Worm (Caenorhabditis elegans) whole organism, midembryonic: Measurements from ENCODE around the gene F14F7.4.

Experiments
- T22C8.4 ChIP-seq: fragments of 200-800 bp; sonication (Bioruptor generic); IDR thresholded peaks from 2 replicates; pipeline ENCODE4 v1.3.6; 2022; ENCODE audit warnings: missing genetic modification characterization, missing compliant biosample characterization
- cog-1 ChIP-seq: sonication (generic microtip); optimal IDR thresholded peaks from 2 replicates; lab custom pipeline; 2016; ENCODE audit warnings: missing genetic modification characterization, missing compliant biosample characterization
- flt-1 ChIP-seq: fragments of 200-800 bp; sonication (Bioruptor generic); IDR thresholded peaks from 2 replicates; pipeline ENCODE4 v1.3.6; 2022; ENCODE audit warnings: missing genetic modification characterization, missing compliant biosample characterization
- klf-2 ChIP-seq: fragments of 200-800 bp; sonication (Bioruptor generic); conservative IDR thresholded peaks from 2 replicates; pipeline ENCODE4 v1.3.6; 2022; ENCODE audit warnings: missing genetic modification reagents, missing genetic modification characterization, missing compliant biosample characterization
- med-1 ChIP-seq: sonication (generic microtip); optimal IDR thresholded peaks from 2 replicates; lab custom pipeline; 2017; ENCODE audit warnings: missing genetic modification characterization, mild to moderate bottlenecking, missing compliant biosample characterization, antibody characterized with exemption, missing genetic modification reagents; ENCODE audit not compliant: insufficient read depth
- ref-1 ChIP-seq: fragments of 200-800 bp; sonication (Bioruptor generic); conservative IDR thresholded peaks from 2 replicates; pipeline ENCODE4 v1.3.6; 2022; ENCODE audit warnings: missing genetic modification reagents, missing genetic modification characterization, missing compliant biosample characterization
- tab-1 ChIP-seq: fragments of 200-800 bp; sonication (Bioruptor generic); IDR thresholded peaks from 2 replicates; pipeline ENCODE4 v1.3.6; 2022; ENCODE audit warnings: missing genetic modification characterization, missing compliant biosample characterization
- ztf-23 ChIP-seq: fragments of 200-800 bp; sonication (Bioruptor generic); IDR thresholded peaks from 2 replicates; pipeline ENCODE4 v1.3.6; 2022; ENCODE audit warnings: missing genetic modification reagents, missing genetic modification characterization, missing compliant biosample characterization
- ztf-29 ChIP-seq: fragments of 200-800 bp; sonication (Bioruptor generic); IDR thresholded peaks from 2 replicates; pipeline ENCODE4 v1.3.6; 2022; ENCODE audit warnings: missing genetic modification reagents, missing genetic modification characterization, missing compliant biosample characterization

Gene F14F7.4

DNA sequence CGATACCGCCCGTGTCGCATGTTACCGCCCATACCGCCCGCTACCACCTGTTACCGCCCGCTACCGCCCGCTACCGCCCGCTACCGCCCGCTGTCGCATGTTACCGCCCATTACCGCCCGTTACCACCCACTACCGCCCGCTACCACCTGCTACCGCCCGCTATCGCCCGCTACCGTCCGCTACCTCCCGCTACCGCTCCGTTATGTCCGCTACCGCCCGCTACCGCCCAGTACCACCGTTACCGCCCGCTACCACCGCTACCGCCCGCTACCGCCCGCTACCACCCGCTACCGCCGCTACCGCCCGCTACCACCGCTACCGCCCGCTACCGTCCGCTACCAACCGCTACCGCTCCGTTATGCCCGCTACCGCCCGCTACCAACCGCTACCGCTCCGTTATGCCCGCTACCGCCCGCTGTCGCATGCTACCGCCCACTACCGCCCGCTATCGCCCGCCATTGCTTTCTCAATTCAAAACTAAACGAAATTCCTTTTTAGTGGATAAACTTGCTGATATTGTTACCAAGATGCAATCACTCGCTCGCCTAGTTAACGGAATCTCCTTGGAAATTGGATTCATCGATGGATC, 3.0 kb upstream of the F14F7.4 start:
- TF ChIP-seq flt-1 (GFP tag; lab: Robert Waterston, UW) = 0 out of 2 replicates have a peak, but pooled peaks have one; percentile 5
- TF ChIP-seq med-1 (GFP tag; lab: Kevin White, UChicago) = no peak
- TF ChIP-seq ztf-29 (GFP tag; lab: Robert Waterston, UW) = no peak
- 0 out of 2 replicates have a peak, but pooled peaks have one; percentile 12 for TF ChIP-seq ztf-23 (GFP tag; lab: Robert Waterston, UW)

ce11 chrIII:13031701-13032100, 2.2 kb upstream of the F14F7.4 start, which contains the start of gene F14F7.5:
Gene F14F7.5 (plus strand): TSS chrIII:13032001.
- TF ChIP-seq T22C8.4 (GFP tag; lab: Robert Waterston, UW) = no peak

DNA sequence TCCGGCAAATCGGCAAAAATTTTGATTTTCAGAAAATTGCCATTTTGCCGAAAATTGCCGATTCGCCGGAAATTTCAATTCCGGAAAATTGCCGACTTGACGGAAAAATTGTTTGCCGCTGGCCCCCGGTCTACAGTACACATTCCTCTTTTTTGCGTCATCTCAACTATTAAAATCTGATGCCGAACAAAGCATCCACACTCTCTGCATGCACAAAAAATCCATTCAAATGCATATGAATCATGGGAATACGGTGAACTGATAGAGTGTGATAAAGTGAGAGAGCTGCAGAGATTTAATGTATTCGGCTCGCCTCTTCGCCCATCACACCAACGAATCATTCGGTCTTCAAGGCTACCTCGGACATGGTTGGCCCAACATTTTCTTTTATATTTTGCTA, 1.0 kb upstream of the F14F7.4 start, which contains the start of gene F14F7.7:
Gene F14F7.7 (plus strand): TSS at position 354 of the 400 bp plus-strand sequence.
- TF ChIP-seq ztf-23 (GFP tag; lab: Robert Waterston, UW) (no peak), T22C8.4 (GFP tag; lab: Robert Waterston, UW) (no peak), ref-1 (GFP tag; lab: Robert Waterston, UW) (no peak)

DNA sequence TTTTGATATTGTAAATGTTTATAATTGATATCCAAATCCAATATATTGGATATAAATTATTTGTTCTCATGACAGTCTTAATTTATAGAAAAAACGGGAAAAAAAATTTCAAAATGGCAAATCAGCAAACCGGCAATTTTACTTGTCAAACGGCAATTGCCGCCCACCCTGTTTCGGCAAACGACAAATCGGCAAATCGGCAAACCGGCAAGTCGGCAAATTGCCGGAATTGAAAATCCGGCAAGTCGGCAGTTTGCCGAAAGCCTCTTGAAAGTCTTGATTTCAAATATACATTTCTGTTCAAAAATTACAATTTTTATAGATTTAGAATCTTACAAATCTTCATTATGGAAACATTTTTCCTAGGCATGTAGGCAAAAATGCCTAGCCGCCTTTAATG, 1.6 kb downstream of the F14F7.4 start:
- TF ChIP-seq ref-1 (GFP tag; lab: Robert Waterston, UW) = no peak
- no peak for TF ChIP-seq ztf-29 (GFP tag; lab: Robert Waterston, UW)
- TF ChIP-seq klf-2 (GFP tag; lab: Robert Waterston, UW) = no peak
- no peak for TF ChIP-seq cog-1
- TF ChIP-seq T22C8.4 (GFP tag; lab: Robert Waterston, UW) = no peak
- TF ChIP-seq med-1 (GFP tag; lab: Kevin White, UChicago) = no peak
- TF ChIP-seq tab-1 (GFP tag; lab: Robert Waterston, UW) = no peak
- no peak for TF ChIP-seq ztf-23 (GFP tag; lab: Robert Waterston, UW)
- TF ChIP-seq flt-1 (GFP tag; lab: Robert Waterston, UW) = no peak

DNA sequence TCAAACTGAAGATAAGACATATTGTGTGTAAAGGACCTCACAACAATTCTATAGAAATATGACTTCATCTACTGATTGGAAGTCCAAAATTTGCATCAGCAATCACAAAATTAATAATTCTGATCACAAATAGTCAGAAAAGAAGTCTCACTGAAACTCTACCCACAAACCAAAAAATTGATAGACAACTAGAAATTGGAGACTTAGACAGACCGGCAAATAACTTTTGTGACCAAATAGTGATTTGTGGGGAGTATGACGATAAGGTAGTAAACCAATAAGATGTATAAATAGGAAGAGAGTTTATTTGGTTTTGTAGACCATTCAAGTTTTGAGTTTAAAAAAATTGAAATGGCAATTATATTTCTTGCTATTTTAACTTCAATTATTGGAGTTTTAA, 5.2 kb downstream of the F14F7.4 start, which contains the start of gene cyp-13A12:
Gene cyp-13A12 (plus strand): TSS at position 267 of the 400 bp plus-strand sequence.
- no peak for TF ChIP-seq ref-1 (GFP tag; lab: Robert Waterston, UW)
- TF ChIP-seq med-1 (GFP tag; lab: Kevin White, UChicago) = no peak
- no peak for TF ChIP-seq cog-1
- no peak for TF ChIP-seq flt-1 (GFP tag; lab: Robert Waterston, UW)
- TF ChIP-seq tab-1 (GFP tag; lab: Robert Waterston, UW) = no peak
- no peak for TF ChIP-seq ztf-29 (GFP tag; lab: Robert Waterston, UW)
- no peak for TF ChIP-seq ztf-23 (GFP tag; lab: Robert Waterston, UW)

DNA sequence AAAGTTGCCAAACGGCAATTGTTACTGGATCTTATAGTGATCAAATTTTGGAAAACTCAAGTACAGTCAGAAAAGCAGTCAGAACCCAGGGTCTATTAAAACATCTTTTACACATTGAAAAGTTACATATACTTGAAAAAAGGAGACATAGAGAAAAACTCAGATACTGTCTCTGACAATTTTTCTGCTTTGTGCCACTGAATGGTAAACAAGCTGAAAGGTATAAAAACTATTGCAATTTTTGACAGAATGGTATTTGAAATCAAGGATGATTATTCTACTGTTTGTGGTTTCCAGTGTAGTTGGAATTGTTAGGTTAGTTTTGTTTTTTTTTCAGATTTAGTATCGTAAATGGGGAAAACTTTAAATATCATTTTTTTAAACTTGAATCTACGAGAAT, 8.8 kb downstream of the F14F7.4 start, which contains the start of gene cyp-13A11:
Gene cyp-13A11 (plus strand): TSS at position 266 of the 400 bp plus-strand sequence.
- no peak for TF ChIP-seq tab-1 (GFP tag; lab: Robert Waterston, UW)

DNA sequence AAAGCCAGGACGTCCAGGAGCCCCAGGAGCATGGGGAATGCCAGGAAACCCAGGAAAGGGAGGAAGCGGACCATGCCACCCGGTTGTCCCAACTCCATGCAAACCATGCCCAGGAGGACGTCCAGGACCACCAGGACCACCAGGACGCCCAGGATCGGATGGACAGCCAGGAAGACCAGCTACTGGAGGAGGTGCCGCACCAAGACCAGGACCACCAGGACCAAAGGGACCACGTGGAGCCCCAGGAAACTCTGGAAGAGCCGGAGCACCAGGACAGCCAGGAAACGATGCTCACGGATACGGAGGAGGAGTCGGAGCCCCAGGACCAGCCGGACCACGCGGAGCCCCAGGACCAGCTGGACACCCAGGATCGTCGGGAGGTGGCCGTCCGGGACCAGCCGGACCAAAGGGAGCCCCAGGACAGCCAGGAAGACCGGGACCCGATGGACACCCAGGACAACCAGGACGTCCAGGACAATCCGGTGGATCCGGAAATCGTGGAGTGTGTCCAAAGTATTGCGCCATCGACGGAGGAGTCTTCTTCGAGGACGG, 9.9 kb downstream of the F14F7.4 start:
- TF ChIP-seq klf-2 (GFP tag; lab: Robert Waterston, UW) (no peak), ref-1 (GFP tag; lab: Robert Waterston, UW) (no peak), ztf-23 (GFP tag; lab: Robert Waterston, UW) (no peak), ztf-29 (GFP tag; lab: Robert Waterston, UW) (no peak), cog-1 (no peak), tab-1 (GFP tag; lab: Robert Waterston, UW) (no peak), T22C8.4 (GFP tag; lab: Robert Waterston, UW) (no peak), med-1 (GFP tag; lab: Kevin White, UChicago) (no peak), flt-1 (GFP tag; lab: Robert Waterston, UW) (no peak)

ce11 chrIII:13018619-13019018, 10.9 kb downstream of the F14F7.4 start, which contains the start of gene col-98:
Gene col-98 (plus strand): TSS chrIII:13019008.
- no peak for TF ChIP-seq tab-1 (GFP tag; lab: Robert Waterston, UW)
- TF ChIP-seq T22C8.4 (GFP tag; lab: Robert Waterston, UW) = no peak
- TF ChIP-seq med-1 (GFP tag; lab: Kevin White, UChicago) = no peak
- no peak for TF ChIP-seq klf-2 (GFP tag; lab: Robert Waterston, UW)
- no peak for TF ChIP-seq ref-1 (GFP tag; lab: Robert Waterston, UW)
- TF ChIP-seq flt-1 (GFP tag; lab: Robert Waterston, UW) = no peak
- TF ChIP-seq cog-1 = no peak
- TF ChIP-seq ztf-23 (GFP tag; lab: Robert Waterston, UW) = no peak
- TF ChIP-seq ztf-29 (GFP tag; lab: Robert Waterston, UW) = no peak

DNA sequence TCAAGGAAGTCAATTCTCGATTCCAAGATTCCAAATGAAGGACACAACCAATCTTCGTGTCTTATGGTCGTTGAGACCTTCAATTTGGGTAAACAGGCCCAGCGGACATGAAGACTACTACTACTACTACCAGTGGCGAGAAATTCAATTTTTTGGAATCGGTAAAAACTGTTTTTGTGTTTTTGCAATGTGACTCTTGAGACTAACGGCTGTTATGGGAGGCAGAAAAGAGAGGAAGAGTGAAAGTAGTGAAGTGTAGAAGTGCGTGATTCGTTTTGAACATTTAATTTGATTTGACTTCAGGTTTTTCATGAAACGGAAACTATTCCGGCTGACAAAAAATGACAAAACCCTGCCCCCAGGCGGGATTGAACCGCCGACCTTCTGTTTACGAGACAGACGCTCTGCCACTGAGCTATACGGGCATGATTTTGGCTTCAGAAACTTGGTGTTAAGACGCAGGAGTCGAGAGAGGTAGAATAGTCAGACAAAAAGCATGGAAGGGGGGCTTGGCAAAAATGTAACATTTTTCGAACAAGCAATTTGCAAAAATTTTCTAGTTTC, 13.7 kb downstream of the F14F7.4 start:
- TF ChIP-seq ref-1 (GFP tag; lab: Robert Waterston, UW) (no peak), tab-1 (GFP tag; lab: Robert Waterston, UW) (no peak), flt-1 (GFP tag; lab: Robert Waterston, UW) (no peak), cog-1 (no peak), med-1 (GFP tag; lab: Kevin White, UChicago) (no peak), ztf-23 (GFP tag; lab: Robert Waterston, UW) (no peak), T22C8.4 (GFP tag; lab: Robert Waterston, UW) (no peak), ztf-29 (GFP tag; lab: Robert Waterston, UW) (no peak), klf-2 (GFP tag; lab: Robert Waterston, UW) (no peak)
